Worm (Caenorhabditis elegans) whole organism, late embryonic: ENCODE measurements around the gene let-418.
"Not testable (repeated sequence)": the region's sequence is repeated elsewhere in the genome, so short reads cannot be mapped to it uniquely, and the experiment has no call there.

ENCODE experiments used
- C38D4.7 ChIP-seq: fragments of 200-800 bp; sonication (Bioruptor generic); optimal IDR thresholded peaks from 2 replicates; lab custom pipeline; 2018; ENCODE audit warnings: mild to moderate bottlenecking, missing genetic modification characterization, moderate library complexity, missing compliant biosample characterization
- K09A11.1 ChIP-seq: sonication (generic microtip); optimal IDR thresholded peaks from 2 replicates; lab custom pipeline; 2017; ENCODE audit warnings: antibody characterized with exemption, mild to moderate bottlenecking, missing genetic modification characterization, missing compliant biosample characterization; ENCODE audit not compliant: insufficient read depth
- ceh-14 ChIP-seq: sonication (generic microtip); optimal IDR thresholded peaks from 2 replicates; lab custom pipeline; 2016; ENCODE audit warnings: missing genotype, missing genetic modification characterization, missing compliant biosample characterization
- ceh-2 ChIP-seq: sonication (generic microtip); optimal IDR thresholded peaks from 2 replicates; lab custom pipeline; 2016; ENCODE audit warnings: missing genotype, missing genetic modification characterization, missing compliant biosample characterization
- ceh-24 ChIP-seq: sonication (generic microtip); optimal IDR thresholded peaks from 2 replicates; lab custom pipeline; 2016; ENCODE audit warnings: mild to moderate bottlenecking, missing genetic modification characterization, missing compliant biosample characterization
- ceh-30 ChIP-seq: fragments of 150-350 bp; optimal IDR thresholded peaks from 2 replicates; lab custom pipeline; 2014; ENCODE audit warnings: missing biosample characterization, missing genetic modification characterization
- ceh-31 ChIP-seq: sonication (generic microtip); optimal IDR thresholded peaks from 2 replicates; lab custom pipeline; 2016; ENCODE audit warnings: missing genetic modification characterization, missing compliant biosample characterization
- ceh-34 ChIP-seq: sonication (generic microtip); optimal IDR thresholded peaks from 2 replicates; lab custom pipeline; 2016; ENCODE audit warnings: mild to moderate bottlenecking, missing genetic modification characterization, missing compliant biosample characterization
- ceh-45 ChIP-seq: fragments of 200-800 bp; sonication (Bioruptor generic); IDR thresholded peaks from 2 replicates; pipeline ENCODE4 v1.3.6; 2022; ENCODE audit warnings: missing genetic modification reagents, missing genetic modification characterization, missing compliant biosample characterization
- ceh-48 ChIP-seq: sonication (generic microtip); optimal IDR thresholded peaks from 2 replicates; lab custom pipeline; 2016; ENCODE audit warnings: missing genetic modification characterization, inconsistent platforms, missing compliant biosample characterization
- ceh-6 ChIP-seq: fragments of 200-800 bp; sonication (Bioruptor generic); optimal IDR thresholded peaks from 2 replicates; lab custom pipeline; 2018; ENCODE audit warnings: mild to moderate bottlenecking, missing genetic modification characterization, missing compliant biosample characterization
- ceh-9 ChIP-seq: sonication (generic microtip); optimal IDR thresholded peaks from 2 replicates; lab custom pipeline; 2016; ENCODE audit warnings: mild to moderate bottlenecking, missing genetic modification characterization, inconsistent platforms, missing compliant biosample characterization
- che-1 ChIP-seq: sonication (generic microtip); optimal IDR thresholded peaks from 2 replicates; lab custom pipeline; 2016; ENCODE audit warnings: mild to moderate bottlenecking, missing genetic modification characterization, missing compliant biosample characterization
- dmd-4 ChIP-seq: sonication (generic microtip); optimal IDR thresholded peaks from 2 replicates; lab custom pipeline; 2016; ENCODE audit warnings: borderline replicate concordance, missing genetic modification characterization, missing compliant biosample characterization
- ets-4 ChIP-seq: sonication (generic microtip); optimal IDR thresholded peaks from 2 replicates; lab custom pipeline; 2016; ENCODE audit warnings: missing genetic modification characterization, missing compliant biosample characterization
- fax-1 ChIP-seq: sonication (generic microtip); optimal IDR thresholded peaks from 2 replicates; lab custom pipeline; 2016; ENCODE audit warnings: missing genotype, missing genetic modification characterization, missing compliant biosample characterization
- fkh-6 ChIP-seq: sonication (generic microtip); optimal IDR thresholded peaks from 2 replicates; lab custom pipeline; 2016; ENCODE audit warnings: missing genetic modification characterization, missing compliant biosample characterization
- gmeb-2 ChIP-seq: sonication (generic microtip); optimal IDR thresholded peaks from 2 replicates; lab custom pipeline; 2016; ENCODE audit warnings: missing genetic modification characterization, inconsistent platforms, missing compliant biosample characterization
- hlh-13 ChIP-seq: fragments of 200-800 bp; sonication (Bioruptor generic); optimal IDR thresholded peaks from 2 replicates; lab custom pipeline; 2018; ENCODE audit warnings: mild to moderate bottlenecking, missing genetic modification characterization, missing compliant biosample characterization
- hlh-15 ChIP-seq: sonication (generic microtip); optimal IDR thresholded peaks from 2 replicates; lab custom pipeline; 2016; ENCODE audit warnings: missing genetic modification characterization, missing compliant biosample characterization
- madf-2 ChIP-seq: sonication (generic microtip); optimal IDR thresholded peaks from 2 replicates; lab custom pipeline; 2017; ENCODE audit warnings: missing genetic modification characterization, missing compliant biosample characterization
- nfya-1 ChIP-seq: sonication (generic microtip); optimal IDR thresholded peaks from 2 replicates; lab custom pipeline; 2017; ENCODE audit warnings: missing genetic modification characterization, mild to moderate bottlenecking, missing compliant biosample characterization, antibody characterized with exemption, moderate library complexity
- npax-4 ChIP-seq: sonication (generic microtip); optimal IDR thresholded peaks from 2 replicates; lab custom pipeline; 2016; ENCODE audit warnings: missing genetic modification characterization, missing compliant biosample characterization
- pat-9 ChIP-seq: fragments of 200-800 bp; sonication (Bioruptor generic); optimal IDR thresholded peaks from 2 replicates; lab custom pipeline; 2018; ENCODE audit warnings: mild to moderate bottlenecking, missing genetic modification characterization, moderate library complexity, missing compliant biosample characterization
- pha-2 ChIP-seq: sonication (generic microtip); optimal IDR thresholded peaks from 2 replicates; lab custom pipeline; 2017; ENCODE audit warnings: mild to moderate bottlenecking, missing genetic modification characterization, missing compliant biosample characterization
- ref-2 ChIP-seq: sonication (generic microtip); optimal IDR thresholded peaks from 2 replicates; lab custom pipeline; 2016; ENCODE audit warnings: missing genetic modification characterization, missing compliant biosample characterization
- rnt-1 ChIP-seq: sonication (generic microtip); optimal IDR thresholded peaks from 2 replicates; lab custom pipeline; 2016; ENCODE audit warnings: missing genetic modification characterization, missing compliant biosample characterization
- sox-2 ChIP-seq: fragments of 200-800 bp; sonication (Bioruptor generic); IDR thresholded peaks from 2 replicates; pipeline ENCODE4 v1.3.6; 2022; ENCODE audit warnings: missing genetic modification reagents, missing genetic modification characterization, missing compliant biosample characterization
- sox-4 ChIP-seq: sonication (generic microtip); optimal IDR thresholded peaks from 2 replicates; lab custom pipeline; 2017; ENCODE audit warnings: mild to moderate bottlenecking, missing genetic modification characterization, inconsistent platforms, missing compliant biosample characterization
- syd-9 ChIP-seq: sonication (generic microtip); optimal IDR thresholded peaks from 2 replicates; lab custom pipeline; 2016; ENCODE audit warnings: mild to moderate bottlenecking, missing genetic modification characterization, moderate library complexity, missing compliant biosample characterization
- tbx-2 ChIP-seq: sonication (generic microtip); optimal IDR thresholded peaks from 2 replicates; lab custom pipeline; 2016; ENCODE audit warnings: missing genetic modification characterization, missing compliant biosample characterization
- ttx-3 ChIP-seq: sonication (generic microtip); optimal IDR thresholded peaks from 2 replicates; lab custom pipeline; 2016; ENCODE audit warnings: missing genetic modification reagents, missing genetic modification characterization, missing compliant biosample characterization
- unc-3 ChIP-seq, 2 experiments: fragments of 200-800 bp in 1 of 2; sonication (Bioruptor generic) in 1 of 2; sonication (generic microtip) in 1 of 2; conservative IDR thresholded peaks in 1 of 2; optimal IDR thresholded peaks in 1 of 2; 2 replicates each; pipeline versions ENCODE4 v1.3.6 to Lab custom; 2016 to 2022; ENCODE audit warnings: missing compliant biosample characterization in 2 of 2, missing genetic modification characterization in 2 of 2, missing genetic modification reagents in 1 of 2
- unc-42 ChIP-seq: sonication (generic microtip); optimal IDR thresholded peaks from 2 replicates; lab custom pipeline; 2016; ENCODE audit warnings: missing genotype, missing genetic modification characterization, missing compliant biosample characterization
- unc-55 ChIP-seq: sonication (generic microtip); optimal IDR thresholded peaks from 2 replicates; lab custom pipeline; 2017; ENCODE audit warnings: missing biosample characterization, missing genetic modification reagents, missing genetic modification characterization

let-418 gene

ce11 chrV:5826592-5826991 lies at the start of gene let-418:
TSS of gene let-418 (plus strand) at chrV:5826833.
- no peak for TF ChIP-seq ref-2 (tag; lab: Kevin White, UChicago)
- no peak for TF ChIP-seq hlh-13
- TF ChIP-seq ceh-30: no peak
- no peak for TF ChIP-seq ceh-45 (GFP tag; lab: Robert Waterston, UW)

DNA sequence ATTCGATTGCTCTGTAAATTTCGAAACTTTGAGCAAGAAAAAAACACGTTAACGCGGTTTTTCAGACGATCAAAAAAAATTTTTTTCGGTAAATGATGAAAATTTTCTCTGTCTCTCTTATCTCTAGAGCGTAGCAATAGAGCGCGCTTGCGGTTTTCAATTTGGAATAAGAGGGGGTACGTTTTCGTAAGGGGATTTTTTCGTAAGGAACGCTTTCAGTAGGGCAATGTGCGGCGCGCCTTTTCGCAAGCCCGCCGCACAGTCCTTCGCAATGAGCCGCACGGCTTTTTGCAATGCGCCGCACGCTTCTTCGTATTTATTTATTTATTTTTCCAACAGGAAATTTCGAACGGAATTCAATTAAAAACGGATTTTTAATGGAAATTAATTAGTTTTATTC lies 49.7 kb upstream of the let-418 start, which contains the start of gene F44E7.4:
Gene F44E7.4, minus strand, starts transcription at position 13 of the 400 bp plus-strand sequence.
- TF ChIP-seq rnt-1 (peak; percentile 45), ceh-45 (GFP tag; lab: Robert Waterston, UW) (peak; percentile 87), ceh-14 (tag; lab: Kevin White, UChicago) (peak; percentile 4), ceh-31 (tag; lab: Kevin White, UChicago) (peak; percentile 50), sox-2 (GFP tag; lab: Robert Waterston, UW) (peak; percentile 78), unc-3 (GFP tag; conservative IDR thresholded peaks at IDR 0.05; lab: Robert Waterston, UW) (peak; percentile 72; the same call in 1 of the 2 replicates), unc-42 (tag; lab: Kevin White, UChicago) (peak; percentile 28), nfya-1 (peak; percentile 28), tbx-2 (tag; lab: Kevin White, UChicago) (peak; percentile 4)
- TF ChIP-seq unc-3 (tag; optimal IDR thresholded peaks at IDR 0.05; lab: Kevin White, UChicago): not testable (repeated sequence)

ce11 chrV:5779984-5780383 lies 46.6 kb upstream of the let-418 start:
- TF ChIP-seq ceh-9 (tag; lab: Kevin White, UChicago): no peak
- TF ChIP-seq pat-9 (tag; lab: Kevin White, UChicago): no peak
- peak; percentile 21 for TF ChIP-seq unc-55 (GFP tag; lab: Kevin White, UChicago)
- no peak for TF ChIP-seq madf-2 (tag; lab: Kevin White, UChicago)
- TF ChIP-seq pha-2 (tag; lab: Kevin White, UChicago): no peak

- TF ChIP-seq syd-9 (no peak), ceh-31 (tag; lab: Kevin White, UChicago) (peak; percentile 52), dmd-4 (tag; lab: Kevin White, UChicago) (no peak), fkh-6 (no peak), che-1 (tag; lab: Kevin White, UChicago) (no peak), hlh-15 (tag; lab: Kevin White, UChicago) (no peak), ceh-24 (tag; lab: Kevin White, UChicago) (no peak), tbx-2 (tag; lab: Kevin White, UChicago) (no peak), K09A11.1 (tag; lab: Kevin White, UChicago) (no peak)
Observed at ce11 chrV:5780713-5781360, 45.8 kb upstream of the let-418 start, which contains the start of gene F44E7.5. TSS of gene F44E7.5 (minus strand) at chrV:5780922.

ce11 chrV:5782687-5783086 lies 43.9 kb upstream of the let-418 start, which contains the start of gene fbxa-183:
TSS of gene fbxa-183 (minus strand) at chrV:5782787.
- TF ChIP-seq ceh-48 (tag; lab: Kevin White, UChicago): no peak
- no peak for TF ChIP-seq tbx-2 (tag; lab: Kevin White, UChicago)
- no peak for TF ChIP-seq gmeb-2
- no peak for TF ChIP-seq ceh-2 (tag; lab: Kevin White, UChicago)
- no peak for TF ChIP-seq ceh-9 (tag; lab: Kevin White, UChicago)
- TF ChIP-seq npax-4 (tag; lab: Kevin White, UChicago): no peak
- TF ChIP-seq fax-1: no peak
- no peak for TF ChIP-seq ceh-6
- no peak for TF ChIP-seq C38D4.7 (GFP tag; lab: Kevin White, UChicago)
- TF ChIP-seq ets-4 (tag; lab: Kevin White, UChicago): no peak
- TF ChIP-seq ceh-34 (tag; lab: Kevin White, UChicago): no peak
- TF ChIP-seq sox-4 (tag; lab: Kevin White, UChicago): no peak
- TF ChIP-seq dmd-4 (tag; lab: Kevin White, UChicago): no peak
- TF ChIP-seq ttx-3 (tag; lab: Kevin White, UChicago): no peak
- TF ChIP-seq, all 69 proteins: peak for 0
